Fruit fly (Drosophila melanogaster) whole organism, embryonic: ENCODE results near the gene MED14.
A peak's percentile ranks its signal among the peaks of the same experiment; 100 is the strongest.

Experiments used
- Abd-B ChIP-seq: fragments of 200-800 bp; sonication (Bioruptor generic); optimal IDR thresholded peaks from 2 replicates; lab custom pipeline; 2018; ENCODE audit warnings: missing biosample characterization, mild to moderate bottlenecking, missing genetic modification characterization, moderate library complexity
- Atf-2 ChIP-seq: fragments of 200-800 bp; sonication (Bioruptor generic); optimal IDR thresholded peaks from 2 replicates; lab custom pipeline; 2016; ENCODE audit warnings: missing biosample characterization, missing genetic modification characterization
- B-H1 ChIP-seq: fragments of 200-800 bp; sonication (Bioruptor generic); IDR thresholded peaks from 3 replicates; pipeline ENCODE4 v1.3.6; 2022; ENCODE audit warnings: missing biosample characterization, missing genetic modification characterization
- CG10274 ChIP-seq: fragments of 200-800 bp; sonication (Bioruptor generic); optimal IDR thresholded peaks from 3 replicates; lab custom pipeline; 2017; ENCODE audit warnings: missing biosample characterization, mild to moderate bottlenecking, missing genetic modification characterization
- CG10959 ChIP-seq: fragments of 200-800 bp; sonication (Bioruptor generic); IDR thresholded peaks from 2 replicates; pipeline ENCODE4 v1.3.6; 2022; ENCODE audit warnings: missing biosample characterization, missing genetic modification characterization
- CG11398 ChIP-seq: fragments of 200-800 bp; sonication (Bioruptor generic); optimal IDR thresholded peaks from 2 replicates; lab custom pipeline; 2016; ENCODE audit warnings: missing biosample characterization, missing genetic modification characterization
- CG11504 ChIP-seq: fragments of 200-800 bp; sonication (Bioruptor generic); optimal IDR thresholded peaks from 3 replicates; lab custom pipeline; 2019; ENCODE audit warnings: missing biosample characterization, mild to moderate bottlenecking, missing genetic modification characterization, moderate library complexity
- CG12071 ChIP-seq: fragments of 200-800 bp; sonication (Bioruptor generic); optimal IDR thresholded peaks from 3 replicates; lab custom pipeline; 2018; ENCODE audit warnings: missing biosample characterization, mild to moderate bottlenecking, missing genetic modification characterization
- CG13775 ChIP-seq: fragments of 200-800 bp; sonication (Bioruptor generic); optimal IDR thresholded peaks from 3 replicates; lab custom pipeline; 2017; ENCODE audit warnings: missing biosample characterization, mild to moderate bottlenecking, missing genetic modification characterization
- CG14965 ChIP-seq: fragments of 200-800 bp; sonication (Bioruptor generic); optimal IDR thresholded peaks from 2 replicates; lab custom pipeline; 2016; ENCODE audit warnings: missing biosample characterization, missing genetic modification characterization, borderline replicate concordance
- CG15514 ChIP-seq: fragments of 200-800 bp; sonication (Bioruptor generic); optimal IDR thresholded peaks from 3 replicates; lab custom pipeline; 2017; ENCODE audit warnings: missing biosample characterization, missing genetic modification characterization, mild to moderate bottlenecking, moderate library complexity, missing genetic modification reagents
- CG1602 ChIP-seq: fragments of 200-800 bp; sonication (Bioruptor generic); optimal IDR thresholded peaks from 3 replicates; lab custom pipeline; 2016; ENCODE audit warnings: missing biosample characterization, missing genetic modification characterization
- CG17385 ChIP-seq: fragments of 200-800 bp; sonication (Bioruptor generic); optimal IDR thresholded peaks from 3 replicates; lab custom pipeline; 2018; ENCODE audit warnings: missing biosample characterization, mild to moderate bottlenecking, missing genetic modification characterization
- CG2678 ChIP-seq: fragments of 200-800 bp; sonication (Bioruptor generic); optimal IDR thresholded peaks from 3 replicates; lab custom pipeline; 2019; ENCODE audit warnings: missing biosample characterization, mild to moderate bottlenecking, missing genetic modification characterization, moderate library complexity
- CG2875 ChIP-seq: fragments of 200-800 bp; sonication (Bioruptor generic); optimal IDR thresholded peaks from 2 replicates; lab custom pipeline; 2017; ENCODE audit warnings: missing biosample characterization, mild to moderate bottlenecking, missing genetic modification characterization, missing genetic modification reagents
- CG30403 ChIP-seq: fragments of 200-800 bp; sonication (Bioruptor generic); optimal IDR thresholded peaks from 3 replicates; lab custom pipeline; 2016; ENCODE audit warnings: missing biosample characterization, missing genetic modification characterization
- CG30431 ChIP-seq: fragments of 200-800 bp; sonication (Bioruptor generic); optimal IDR thresholded peaks from 2 replicates; lab custom pipeline; 2017; ENCODE audit warnings: missing biosample characterization, missing genetic modification characterization
- CG42726 ChIP-seq: fragments of 200-800 bp; sonication (Bioruptor generic); IDR thresholded peaks from 2 replicates; pipeline ENCODE4 v1.3.6; 2022; ENCODE audit warnings: missing biosample characterization, missing genetic modification characterization; ENCODE audit not compliant: partially characterized antibody
- CG7839 ChIP-seq: fragments of 200-800 bp; sonication (Bioruptor generic); optimal IDR thresholded peaks from 3 replicates; lab custom pipeline; 2018; ENCODE audit warnings: missing biosample characterization, mild to moderate bottlenecking, missing genetic modification characterization, moderate library complexity
- CG8359 ChIP-seq: fragments of 200-800 bp; sonication (Bioruptor generic); optimal IDR thresholded peaks from 2 replicates; lab custom pipeline; 2017; ENCODE audit warnings: missing biosample characterization, mild to moderate bottlenecking, missing genetic modification characterization, borderline replicate concordance
- CG9876 ChIP-seq: fragments of 200-800 bp; sonication (Bioruptor generic); optimal IDR thresholded peaks from 2 replicates; lab custom pipeline; 2016; ENCODE audit warnings: missing biosample characterization, missing genetic modification characterization
- CoRest ChIP-seq: fragments of 200-800 bp; sonication (Bioruptor generic); optimal IDR thresholded peaks from 3 replicates; lab custom pipeline; 2018; ENCODE audit warnings: missing biosample characterization, mild to moderate bottlenecking, missing genetic modification characterization, moderate library complexity
- Dbx ChIP-seq: fragments of 200-800 bp; sonication (Bioruptor generic); IDR thresholded peaks from 3 replicates; pipeline ENCODE4 v1.3.6; 2022; ENCODE audit warnings: missing biosample characterization, missing genetic modification characterization
- Dek ChIP-seq: fragments of 200-800 bp; sonication (Bioruptor generic); optimal IDR thresholded peaks from 3 replicates; lab custom pipeline; 2019; ENCODE audit warnings: missing biosample characterization, mild to moderate bottlenecking, missing genetic modification characterization, moderate library complexity
- Max ChIP-seq: fragments of 200-800 bp; sonication (Bioruptor generic); optimal IDR thresholded peaks from 2 replicates; lab custom pipeline; 2016; ENCODE audit warnings: missing biosample characterization, mild to moderate bottlenecking, missing genetic modification characterization
- Rfx ChIP-seq: fragments of 200-800 bp; sonication (Bioruptor generic); IDR thresholded peaks from 2 replicates; pipeline ENCODE4 v1.3.6; 2022; ENCODE audit warnings: missing biosample characterization, missing genetic modification characterization
- Tbp ChIP-seq: fragments of >200 bp; optimal IDR thresholded peaks from 2 replicates; lab custom pipeline; 2018; ENCODE audit warnings: missing biosample characterization, missing genetic modification characterization
- ara ChIP-seq: fragments of 200-800 bp; sonication (Bioruptor generic); IDR thresholded peaks from 2 replicates; pipeline ENCODE4 v1.3.6; 2022; ENCODE audit warnings: missing biosample characterization, missing genetic modification characterization
- bab2 ChIP-seq: fragments of 200-800 bp; sonication (Bioruptor generic); optimal IDR thresholded peaks from 2 replicates; lab custom pipeline; 2016; ENCODE audit warnings: missing biosample characterization, missing genetic modification characterization
- cato ChIP-seq: fragments of 200-800 bp; sonication (Bioruptor generic); optimal IDR thresholded peaks from 2 replicates; lab custom pipeline; 2016; ENCODE audit warnings: missing biosample characterization, missing genetic modification characterization, borderline replicate concordance
- crol ChIP-seq: fragments of 200-800 bp; sonication (Bioruptor generic); IDR thresholded peaks from 2 replicates; pipeline ENCODE4 v1.3.6; 2022; ENCODE audit warnings: missing biosample characterization, missing genetic modification characterization
- ftz-f1 ChIP-seq: fragments of 200-800 bp; sonication (Bioruptor generic); optimal IDR thresholded peaks from 2 replicates; lab custom pipeline; 2016; ENCODE audit warnings: missing biosample characterization, missing genetic modification characterization
- gcm2 ChIP-seq: fragments of 200-800 bp; sonication (Bioruptor generic); optimal IDR thresholded peaks from 2 replicates; lab custom pipeline; 2016; ENCODE audit warnings: missing biosample characterization, missing genetic modification characterization
- gro ChIP-seq: fragments of 200-800 bp; sonication (Bioruptor generic); optimal IDR thresholded peaks from 2 replicates; lab custom pipeline; 2016; ENCODE audit warnings: missing biosample characterization, missing genetic modification characterization
- ham ChIP-seq: fragments of 200-800 bp; sonication (Bioruptor generic); IDR thresholded peaks from 2 replicates; pipeline ENCODE4 v1.3.6; 2022; ENCODE audit warnings: missing biosample characterization, missing genetic modification characterization
- hb ChIP-seq: fragments of 200-800 bp; sonication (Bioruptor generic); IDR thresholded peaks from 3 replicates; pipeline ENCODE4 v1.3.6; 2022; ENCODE audit warnings: missing biosample characterization, missing genetic modification characterization; ENCODE audit not compliant: partially characterized antibody
- her ChIP-seq: fragments of 200-800 bp; sonication (Bioruptor generic); optimal IDR thresholded peaks from 2 replicates; lab custom pipeline; 2016; ENCODE audit warnings: missing biosample characterization, missing genetic modification characterization
- jumu ChIP-seq: fragments of 200-800 bp; sonication (Bioruptor generic); optimal IDR thresholded peaks from 3 replicates; lab custom pipeline; 2016; ENCODE audit warnings: missing biosample characterization, missing genetic modification characterization
- kah ChIP-seq: fragments of 200-800 bp; sonication (Bioruptor generic); optimal IDR thresholded peaks from 2 replicates; lab custom pipeline; 2018; ENCODE audit warnings: missing biosample characterization, mild to moderate bottlenecking, missing genetic modification characterization
- knrl ChIP-seq: fragments of 200-800 bp; sonication (Bioruptor generic); IDR thresholded peaks from 3 replicates; pipeline ENCODE4 v1.3.6; 2022; ENCODE audit warnings: missing biosample characterization, missing genetic modification characterization; ENCODE audit not compliant: partially characterized antibody
- lola ChIP-seq, 3 experiments: fragments of >200 bp in 2 of 3; fragments of 200-800 bp in 1 of 3; sonication (Bioruptor generic) in 1 of 3; optimal IDR thresholded peaks; 2 replicates each; lab custom pipeline; 2017 to 2019; ENCODE audit warnings: missing biosample characterization in 3 of 3, missing genetic modification characterization in 3 of 3, mild to moderate bottlenecking in 1 of 3, moderate library complexity in 1 of 3
- lov ChIP-seq, 2 experiments: fragments of 200-800 bp in 1 of 2; fragments of >200 bp in 1 of 2; sonication (Bioruptor generic) in 1 of 2; IDR thresholded peaks in 1 of 2; optimal IDR thresholded peaks in 1 of 2; 2 replicates in 1 of 2; 3 replicates in 1 of 2; pipeline versions ENCODE4 v1.3.6 to Lab custom; 2017 to 2022; ENCODE audit warnings: missing biosample characterization in 1 of 2, missing genetic modification characterization in 1 of 2
- mld ChIP-seq: fragments of 200-800 bp; sonication (Bioruptor generic); IDR thresholded peaks from 3 replicates; pipeline ENCODE4 v1.3.6; 2022; ENCODE audit warnings: missing biosample characterization, missing genetic modification characterization; ENCODE audit not compliant: partially characterized antibody
- nerfin-1 ChIP-seq: fragments of 200-800 bp; sonication (Bioruptor generic); optimal IDR thresholded peaks from 3 replicates; lab custom pipeline; 2019; ENCODE audit warnings: missing biosample characterization, mild to moderate bottlenecking, missing genetic modification characterization, moderate library complexity
- pb ChIP-seq: fragments of 200-800 bp; sonication (Bioruptor generic); optimal IDR thresholded peaks from 3 replicates; lab custom pipeline; 2016; ENCODE audit warnings: missing biosample characterization, missing genetic modification characterization
- peb ChIP-seq: fragments of 200-800 bp; sonication (Bioruptor generic); IDR thresholded peaks from 2 replicates; pipeline ENCODE4 v1.3.6; 2022; ENCODE audit warnings: missing biosample characterization, missing genetic modification characterization
- ranshi ChIP-seq: fragments of 200-800 bp; sonication (Bioruptor generic); IDR thresholded peaks from 2 replicates; pipeline ENCODE4 v1.3.6; 2022; ENCODE audit warnings: missing biosample characterization, missing genetic modification characterization
- run ChIP-seq: fragments of 200-800 bp; sonication (Bioruptor generic); optimal IDR thresholded peaks from 3 replicates; lab custom pipeline; 2018; ENCODE audit warnings: missing biosample characterization, mild to moderate bottlenecking, missing genetic modification characterization
- sim ChIP-seq: fragments of 200-800 bp; sonication (Bioruptor generic); IDR thresholded peaks from 2 replicates; pipeline ENCODE4 v1.3.6; 2022; ENCODE audit warnings: missing biosample characterization, missing genetic modification characterization
- tx ChIP-seq: fragments of 200-800 bp; sonication (Bioruptor generic); optimal IDR thresholded peaks from 2 replicates; lab custom pipeline; 2016; ENCODE audit warnings: missing biosample characterization, missing genetic modification characterization

The MED14 gene

dm6 chr3L:636434-636833 lies 43.4 kb downstream of the MED14 start (continued):
- TF ChIP-seq lola (GFP tag; optimal IDR thresholded peaks at IDR 0.05; lab: Kevin White, UChicago) (peak in 1 of 3 experiments; percentile 64), CG9876 (GFP tag; lab: Kevin White, UChicago) (no peak), CG10274 (GFP tag; lab: Kevin White, UChicago) (no peak), CG1602 (GFP tag; lab: Kevin White, UChicago) (peak; percentile 53), CG15514 (no peak), nerfin-1 (tag; lab: Kevin White, UChicago) (peak; percentile 36), cato (GFP tag; lab: Kevin White, UChicago) (peak; percentile 48), run (tag; lab: Kevin White, UChicago) (peak; percentile 9), CG12071 (peak; percentile 60), crol (GFP tag; lab: Robert Waterston, UW) (no peak), CG30431 (GFP tag; lab: Kevin White, UChicago) (peak; percentile 59), Abd-B (GFP tag; lab: Kevin White, UChicago) (peak; percentile 15), gro (GFP tag; lab: Kevin White, UChicago) (no peak), knrl (GFP tag; lab: Robert Waterston, UW) (no peak), tx (GFP tag; lab: Kevin White, UChicago) (peak; percentile 12), CoRest (tag; lab: Kevin White, UChicago) (peak; percentile 51), CG17385 (GFP tag; lab: Kevin White, UChicago) (peak; percentile 43), CG2678 (tag; lab: Kevin White, UChicago) (peak; percentile 59), CG2875 (GFP tag; lab: Kevin White, UChicago) (peak; percentile 71), her (no peak), Tbp (GFP tag; lab: Kevin White, UChicago) (no peak), ftz-f1 (GFP tag; lab: Kevin White, UChicago) (no peak), CG42726 (GFP tag; lab: Robert Waterston, UW) (no peak), CG11504 (peak; percentile 75), peb (GFP tag; lab: Robert Waterston, UW) (peak; percentile 46; the same call in 1 of the 2 replicates), jumu (GFP tag; lab: Kevin White, UChicago) (peak; percentile 31), CG14965 (GFP tag; lab: Kevin White, UChicago) (no peak), Dek (tag; lab: Kevin White, UChicago) (no peak), Max (GFP tag; lab: Kevin White, UChicago) (peak; percentile 10), ara (peak; percentile 77), CG8359 (GFP tag; lab: Kevin White, UChicago) (peak; percentile 32), mld (GFP tag; lab: Robert Waterston, UW) (no peak), Atf-2 (GFP tag; lab: Kevin White, UChicago) (peak; percentile 29), CG11398 (GFP tag; lab: Kevin White, UChicago) (no peak), CG30403 (peak; percentile 54), ham (GFP tag; lab: Robert Waterston, UW) (no peak), bab2 (GFP tag; lab: Kevin White, UChicago) (peak; percentile 47), Rfx (GFP tag; lab: Robert Waterston, UW) (peak; percentile 36), kah (GFP tag; lab: Kevin White, UChicago) (no peak), Dbx (GFP tag; lab: Robert Waterston, UW) (no peak), sim (GFP tag; lab: Robert Waterston, UW) (peak; percentile 65; the same call in 1 of the 2 replicates), gcm2 (peak; percentile 17), CG13775 (GFP tag; lab: Kevin White, UChicago) (peak; percentile 34), ranshi (GFP tag; lab: Robert Waterston, UW) (peak; percentile 67), pb (GFP tag; lab: Kevin White, UChicago) (no peak), CG10959 (GFP tag; lab: Robert Waterston, UW) (peak; percentile 65), lov (optimal IDR thresholded peaks at IDR 0.05; lab: Kevin White, UChicago) (no peak), lov (GFP tag; IDR thresholded peaks at IDR 0.05; lab: Robert Waterston, UW) (0 out of 3 replicates have a peak, but pooled peaks have one; percentile 69), hb (GFP tag; lab: Robert Waterston, UW) (no peak), CG7839 (peak; percentile 68), B-H1 (GFP tag; lab: Robert Waterston, UW) (peak; percentile 33; the same call in 2 of the 3 replicates)
